Worm (Caenorhabditis elegans) whole organism, L4 larva: ENCODE measurements around the gene C23H3.5.
"Not testable (repeated sequence)": the region's sequence is repeated elsewhere in the genome, so short reads cannot be mapped to it uniquely, and the experiment has no call there.

Experiments
- ZK546.5 ChIP-seq, 2 experiments: sonication (generic microtip); optimal IDR thresholded peaks; 2 replicates each; lab custom pipeline; 2017; ENCODE audit warnings: missing biosample characterization in 2 of 2, missing genetic modification characterization in 2 of 2
- arid-1 ChIP-seq: fragments of 200-800 bp; sonication (Bioruptor generic); conservative IDR thresholded peaks from 2 replicates; pipeline ENCODE4 v1.3.6; 2022; ENCODE audit warnings: missing genetic modification reagents, missing genetic modification characterization, missing compliant biosample characterization
- ces-1 ChIP-seq: fragments of 150-350 bp; sonication (generic microtip); optimal IDR thresholded peaks from 4 replicates; lab custom pipeline; 2014; ENCODE audit warnings: missing biosample characterization, missing genetic modification reagents, missing genetic modification characterization
- lin-15B ChIP-seq: fragments of 150-350 bp; sonication (generic microtip); optimal IDR thresholded peaks from 3 replicates; lab custom pipeline; 2014; ENCODE audit warnings: missing biosample characterization, missing genetic modification characterization
- madf-5 ChIP-seq, 2 experiments: fragments of 200-800 bp; sonication (Bioruptor generic); IDR thresholded peaks; 2 replicates each; pipeline ENCODE4 v1.3.6; 2022; ENCODE audit warnings: missing compliant biosample characterization in 2 of 2, missing genetic modification characterization in 2 of 2
- nhr-11 ChIP-seq: fragments of 150-350 bp; optimal IDR thresholded peaks from 2 replicates; lab custom pipeline; 2014; ENCODE audit warnings: missing biosample characterization, missing genetic modification characterization
- nhr-237 ChIP-seq: sonication (generic microtip); optimal IDR thresholded peaks from 2 replicates; lab custom pipeline; 2017; ENCODE audit warnings: missing biosample characterization, missing genetic modification characterization
- nhr-28 ChIP-seq: fragments of 150-350 bp; optimal IDR thresholded peaks from 2 replicates; lab custom pipeline; 2014; ENCODE audit warnings: missing biosample characterization, missing genetic modification characterization
- nhr-48 ChIP-seq: sonication (generic microtip); optimal IDR thresholded peaks from 2 replicates; lab custom pipeline; 2016; ENCODE audit warnings: mild to moderate bottlenecking, missing genetic modification characterization, missing compliant biosample characterization
- nhr-77 ChIP-seq: fragments of 150-350 bp; optimal IDR thresholded peaks from 2 replicates; lab custom pipeline; 2014; ENCODE audit warnings: missing biosample characterization, missing genetic modification characterization
- pha-4 ChIP-seq, 2 experiments: fragments of 150-350 bp in 1 of 2; fragments of 200-800 bp in 1 of 2; sonication (Bioruptor generic) in 1 of 2; IDR thresholded peaks in 1 of 2; optimal IDR thresholded peaks in 1 of 2; 2 replicates each; pipeline versions ENCODE4 v1.3.6 to Lab custom; 2014 to 2022; ENCODE audit warnings: missing genetic modification characterization in 2 of 2, missing genetic modification reagents in 2 of 2, missing biosample characterization in 1 of 2, missing compliant biosample characterization in 1 of 2
- snpc-4 ChIP-seq: fragments of 150-350 bp; optimal IDR thresholded peaks from 2 replicates; lab custom pipeline; 2014; ENCODE audit warnings: missing biosample characterization, missing genetic modification characterization
- spr-3 ChIP-seq: fragments of 200-800 bp; sonication (Bioruptor generic); optimal IDR thresholded peaks from 2 replicates; lab custom pipeline; 2018; ENCODE audit warnings: mild to moderate bottlenecking, missing genetic modification characterization, missing compliant biosample characterization
- zip-11 ChIP-seq: fragments of 200-800 bp; sonication (Bioruptor generic); IDR thresholded peaks from 2 replicates; pipeline ENCODE4 v1.3.6; 2022; ENCODE audit warnings: missing genetic modification characterization, missing compliant biosample characterization

ce11 chrII:98894-99293 lies 51.5 kb downstream of the C23H3.5 start, which contains the start of gene C50D2.10:
- TF ChIP-seq snpc-4 (tag; lab: Kevin White, UChicago); nhr-28; nhr-48 (tag; lab: Kevin White, UChicago); ZK546.5 (tag; optimal IDR thresholded peaks at IDR 0.05; lab: Kevin White, UChicago); spr-3 (GFP tag; lab: Kevin White, UChicago); nhr-237; nhr-11 (tag; lab: Kevin White, UChicago); pha-4 (GFP tag; IDR thresholded peaks at IDR 0.05; lab: Robert Waterston, UW); pha-4 (tag; optimal IDR thresholded peaks at IDR 0.05; lab: Kevin White, UChicago); zip-11 (GFP tag; lab: Robert Waterston, UW); nhr-77; lin-15B (tag; lab: Kevin White, UChicago); ces-1 (GFP tag; lab: Kevin White, UChicago); madf-5 (GFP tag; IDR thresholded peaks at IDR 0.05; lab: Robert Waterston, UW); arid-1 (GFP tag; lab: Robert Waterston, UW): not testable (repeated sequence)
